Worm (Caenorhabditis elegans): ENCODE measurements around the gene W02B12.1.

- TF ChIP-seq ref-2 (tag; optimal IDR thresholded peaks at IDR 0.05) (no peak), fax-1 (tag; optimal IDR thresholded peaks at IDR 0.05) (no peak), pax-1 (tag; optimal IDR thresholded peaks at IDR 0.05) (no peak), npax-4 (tag; optimal IDR thresholded peaks at IDR 0.05) (no peak), C38D4.7 (GFP tag; optimal IDR thresholded peaks at IDR 0.05) (no peak), pqm-1 (tag; optimal IDR thresholded peaks at IDR 0.05) (no peak), odd-2 (tag; optimal IDR thresholded peaks at IDR 0.05) (no peak), fkh-10 (GFP tag; optimal IDR thresholded peaks at IDR 0.05) (no peak), unc-55 (GFP tag; optimal IDR thresholded peaks at IDR 0.05) (no peak), nfya-1 (tag; optimal IDR thresholded peaks at IDR 0.05) (no peak), rnt-1 (tag; optimal IDR thresholded peaks at IDR 0.05) (no peak), F13H6.1 (tag; optimal IDR thresholded peaks at IDR 0.05) (no peak)
Measured at ce11 chrII:11495307-11495706, 46.5 kb downstream of the W02B12.1 start, which contains the start of the genes ooc-3 and B0334.4.
